Worm (Caenorhabditis elegans) whole organism, L4/young adult: Measurements from ENCODE around the gene srz-31.

Source experiments
- W03F9.2 ChIP-seq: fragments of 150-350 bp; optimal IDR thresholded peaks from 2 replicates; lab custom pipeline; 2014; ENCODE audit warnings: missing biosample characterization, missing genetic modification characterization
- dao-5 ChIP-seq: sonication (generic microtip); optimal IDR thresholded peaks from 2 replicates; lab custom pipeline; 2016; ENCODE audit warnings: missing genotype, missing genetic modification characterization, moderate library complexity, missing compliant biosample characterization
- him-1 ChIP-seq: sonication (generic microtip); optimal IDR thresholded peaks from 2 replicates; lab custom pipeline; 2016; ENCODE audit warnings: missing genotype, missing genetic modification reagents, missing genetic modification characterization, missing compliant biosample characterization

ce11 chrIV:14127805-14128610, 9.2 kb upstream of the srz-31 start, which contains the start of gene H12I19.115:
- no peak for TF ChIP-seq dao-5 (tag; lab: Kevin White, UChicago)
- no peak for TF ChIP-seq W03F9.2 (tag; lab: Kevin White, UChicago)
- TF ChIP-seq him-1 (tag; lab: Kevin White, UChicago): no peak
